Fruit fly (Drosophila melanogaster): ENCODE measurements around the gene ftz.
A peak's percentile ranks its signal among the peaks of the same experiment; 100 is the strongest.

ftz gene

DNA sequence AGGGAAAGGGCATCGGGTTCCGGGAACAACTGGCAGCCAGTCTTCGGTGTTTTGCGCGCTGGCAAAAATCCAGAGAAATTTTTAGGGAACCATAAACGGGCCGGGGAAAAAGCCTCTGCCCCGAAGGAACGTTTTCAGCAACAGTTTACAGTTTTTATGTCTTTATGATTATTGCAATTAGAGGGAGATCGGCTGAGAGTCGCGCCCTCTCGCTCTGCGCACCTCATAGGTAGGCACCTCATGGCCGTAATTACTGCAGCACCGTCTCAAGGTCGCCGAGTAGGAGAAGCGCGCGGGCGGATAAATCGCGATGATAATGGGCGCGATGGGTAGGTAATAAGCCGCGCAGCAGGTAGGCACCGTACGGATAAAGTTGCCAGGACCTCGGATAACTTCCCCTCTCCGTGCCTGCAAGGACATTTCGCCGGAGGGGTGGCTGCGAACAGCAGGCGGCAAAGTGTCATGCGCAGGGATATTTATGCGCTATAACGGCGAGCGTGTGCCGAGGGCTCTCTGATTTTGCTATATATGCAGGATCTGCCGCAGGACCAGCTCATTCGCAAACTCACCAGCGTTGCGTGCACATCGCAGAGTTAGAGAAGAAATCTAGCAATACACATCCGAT is at the start of gene ftz:
TSS of gene ftz (plus strand) at position 556 of the 625 bp plus-strand sequence.
- TF ChIP-seq CG8478 (optimal IDR thresholded peaks at IDR 0.05) (no peak), CTCF (optimal IDR thresholded peaks at IDR 0.05) (no peak)

DNA sequence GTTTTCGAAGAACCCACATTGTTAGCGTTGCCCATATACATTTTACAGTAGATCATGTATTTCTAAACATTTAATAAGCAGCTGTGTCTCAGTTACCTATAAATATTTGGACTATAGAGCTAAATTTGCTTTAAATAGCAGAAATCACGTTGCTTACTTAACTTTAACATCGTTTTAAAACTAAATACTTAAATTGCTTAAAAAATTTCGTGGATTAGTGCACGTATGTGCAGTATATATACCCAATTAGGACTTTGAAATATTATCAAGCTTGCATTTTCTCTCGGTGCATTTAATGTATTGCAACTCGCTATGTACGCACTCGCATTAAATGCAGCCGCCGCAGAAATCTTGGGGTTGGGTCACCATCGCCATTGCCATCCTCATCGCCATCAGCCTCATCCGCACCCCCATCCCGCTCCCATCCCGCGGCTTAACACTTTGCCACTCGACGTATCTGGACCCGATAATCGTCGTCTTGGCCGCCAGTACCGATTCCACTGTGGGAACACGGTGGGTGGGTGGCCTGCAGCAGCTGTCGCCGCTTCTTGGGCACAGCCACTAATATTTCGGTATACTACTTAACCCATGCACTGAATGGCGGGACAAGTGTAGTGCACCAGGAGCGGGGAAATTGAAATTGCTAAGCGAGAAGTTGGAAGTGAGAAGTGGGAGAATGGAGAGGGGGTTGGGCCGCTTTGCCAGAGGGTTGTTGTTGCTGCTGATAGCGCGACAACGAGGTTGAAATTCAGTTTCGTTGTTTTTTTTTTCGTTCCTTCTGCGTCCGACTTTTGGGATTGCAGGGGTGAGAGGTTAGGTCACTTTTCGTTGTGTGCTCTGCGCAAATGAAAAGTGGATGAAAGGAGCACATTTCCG is 49.0 kb upstream of the ftz start:
- TF ChIP-seq CTCF (optimal IDR thresholded peaks at IDR 0.05) (no peak), CG8478 (optimal IDR thresholded peaks at IDR 0.05) (no peak)

DNA sequence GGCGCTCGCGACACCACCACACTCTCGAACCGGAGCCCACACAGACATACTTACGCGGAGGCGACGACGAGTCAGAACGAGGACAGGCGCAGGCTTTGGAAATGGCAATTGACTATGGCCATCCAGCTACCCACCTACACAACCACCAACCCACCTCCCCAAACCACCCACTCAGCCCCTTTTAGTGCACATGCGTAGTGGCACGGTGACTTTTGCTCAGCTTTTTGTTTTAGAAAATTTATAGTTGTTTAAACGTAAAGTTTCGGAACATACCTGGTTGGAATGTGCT is 48.4 kb upstream of the ftz start:
- TF ChIP-seq CTCF (optimal IDR thresholded peaks at IDR 0.05) (no peak), CG8478 (optimal IDR thresholded peaks at IDR 0.05) (no peak)

DNA sequence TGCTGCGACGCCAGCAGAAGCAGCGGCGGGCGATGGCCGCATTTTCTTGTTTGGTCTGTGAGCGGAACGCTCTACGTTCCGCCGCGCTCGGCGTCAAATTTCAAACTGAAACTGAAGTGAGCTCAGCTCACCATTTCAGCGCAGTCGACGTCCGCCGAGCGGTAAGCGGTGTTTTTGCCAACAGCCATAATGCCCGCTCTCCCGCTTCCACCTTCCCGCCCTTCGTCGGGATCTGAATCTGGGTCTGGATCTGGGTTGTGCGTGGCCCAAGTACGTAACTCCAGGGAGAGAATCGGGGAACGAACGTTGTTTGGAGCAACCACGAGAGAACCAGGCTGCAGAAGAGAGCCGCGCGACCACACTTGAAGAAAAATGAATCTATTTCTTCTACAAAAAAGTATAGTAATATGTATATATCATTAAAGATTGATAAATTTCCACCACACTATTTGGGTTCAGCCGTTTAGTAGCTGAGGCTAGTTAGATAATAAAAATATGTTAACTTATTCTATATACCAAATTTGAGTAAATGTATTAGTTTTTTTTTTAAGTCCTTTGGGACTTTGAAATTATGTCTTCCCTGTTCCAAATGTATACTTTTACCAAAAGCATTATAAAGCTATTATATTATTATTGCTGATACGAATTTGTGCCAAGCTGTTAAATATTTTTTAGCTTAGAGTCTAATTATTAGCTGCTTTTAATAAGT is 47.7 kb upstream of the ftz start:
- TF ChIP-seq CG8478 (optimal IDR thresholded peaks at IDR 0.05), result no peak
- no peak for TF ChIP-seq CTCF (optimal IDR thresholded peaks at IDR 0.05)

- TF ChIP-seq CG8478 (optimal IDR thresholded peaks at IDR 0.05), result no peak
- no peak for TF ChIP-seq CTCF (optimal IDR thresholded peaks at IDR 0.05)
Observed at dm6 chr3R:6817200-6817599, 46.9 kb upstream of the ftz start.

DNA sequence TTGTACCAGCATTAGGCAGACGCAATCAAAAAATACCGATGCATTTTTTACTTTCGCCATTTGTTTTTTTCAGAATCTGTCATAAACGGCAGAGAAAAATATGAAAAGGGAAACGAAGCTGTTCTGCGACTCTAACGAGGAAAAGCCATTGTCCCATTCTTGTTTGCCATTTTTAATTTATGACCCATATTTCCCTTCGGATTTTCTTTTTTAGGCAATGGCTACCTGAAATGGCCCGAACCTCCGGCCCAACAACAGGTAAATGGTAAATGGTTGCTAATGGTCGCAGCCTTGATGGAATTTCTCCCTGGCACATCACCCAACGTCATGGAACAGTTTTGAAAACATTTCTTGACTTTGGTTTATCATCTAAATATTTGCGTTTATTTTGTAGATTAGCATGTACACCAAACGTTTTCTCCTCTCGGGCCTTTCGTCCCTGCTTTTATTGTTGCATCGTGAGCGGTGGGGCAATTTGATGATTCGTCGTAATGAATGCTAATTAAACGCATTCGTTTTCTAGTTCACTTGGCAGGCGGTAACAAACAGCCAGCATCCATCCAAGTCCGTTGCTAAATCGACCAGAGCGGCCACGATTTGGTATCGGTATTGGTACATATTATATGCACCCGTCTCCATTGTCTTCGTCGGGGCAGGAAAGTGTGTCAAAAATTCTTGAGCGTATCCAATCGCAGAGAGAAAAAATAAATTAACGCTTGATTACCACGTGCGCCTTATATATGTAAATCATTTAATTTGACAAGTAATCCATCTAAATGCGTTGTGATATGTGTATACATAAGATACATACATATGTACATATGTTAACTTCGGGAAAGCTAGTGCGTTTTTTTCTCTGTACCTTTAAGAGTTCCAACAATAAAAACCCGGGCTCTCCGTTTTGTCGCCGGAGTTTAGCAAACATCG is 45.9 kb upstream of the ftz start:
- no peak for TF ChIP-seq CG8478 (optimal IDR thresholded peaks at IDR 0.05)

DNA sequence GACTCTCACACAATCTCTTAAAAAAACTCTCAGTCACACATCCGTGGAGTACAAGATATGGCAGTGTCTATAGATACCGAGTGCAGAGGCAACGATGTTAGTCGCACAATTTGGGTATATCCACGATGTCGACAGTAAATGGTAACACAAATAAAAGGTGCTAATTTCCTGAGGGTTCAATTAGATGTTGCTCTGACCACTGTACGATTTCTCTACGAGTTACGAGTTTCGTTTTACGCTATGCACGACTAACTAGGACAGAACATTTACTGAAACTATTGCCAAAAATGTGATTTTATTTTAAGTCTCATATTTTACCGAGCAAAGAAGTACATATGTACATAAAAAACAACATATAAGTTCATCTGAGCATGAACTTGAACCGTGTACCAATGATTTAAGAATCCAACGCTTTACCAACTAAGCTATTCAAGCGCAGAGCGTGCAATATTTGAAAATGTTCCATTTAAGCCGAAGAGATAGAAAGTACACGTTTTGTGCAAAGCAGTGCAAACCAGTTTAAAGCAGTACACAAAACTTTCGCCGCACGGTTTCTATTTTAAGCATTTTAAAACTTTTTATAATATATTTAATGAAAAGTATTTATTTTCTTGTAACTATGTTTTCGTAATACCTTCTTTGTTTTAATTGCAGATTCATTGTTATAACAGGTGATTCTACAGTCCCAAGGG is 45.1 kb upstream of the ftz start:
- TF ChIP-seq CG8478 (optimal IDR thresholded peaks at IDR 0.05), result no peak
- TF ChIP-seq CTCF (optimal IDR thresholded peaks at IDR 0.05), result no peak

DNA sequence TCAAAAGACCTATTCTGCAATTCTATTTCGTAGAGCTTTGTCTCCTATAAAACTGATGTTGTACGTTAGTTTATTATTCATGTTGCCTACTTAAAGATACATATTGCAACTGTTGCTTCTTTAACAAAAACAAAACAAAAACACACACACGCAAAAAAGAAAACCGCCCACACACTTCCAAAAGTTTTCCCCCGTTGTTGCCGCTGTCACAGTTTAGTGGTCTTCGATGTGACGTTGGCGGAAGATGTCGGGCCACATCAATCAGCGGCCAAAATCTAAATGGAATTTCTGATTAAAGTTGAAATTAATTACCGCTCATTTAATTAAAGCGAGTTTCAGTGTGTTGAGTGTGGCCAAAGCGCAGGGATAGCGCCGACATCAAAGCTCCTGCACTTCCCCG is 37.3 kb upstream of the ftz start:
- no peak for TF ChIP-seq CTCF (optimal IDR thresholded peaks at IDR 0.05)
- TF ChIP-seq CG8478 (optimal IDR thresholded peaks at IDR 0.05), result no peak

- TF ChIP-seq CG8478 (optimal IDR thresholded peaks at IDR 0.05) (no peak), CTCF (optimal IDR thresholded peaks at IDR 0.05) (no peak)
Observed at dm6 chr3R:6828272-6828671, 35.9 kb upstream of the ftz start.

DNA sequence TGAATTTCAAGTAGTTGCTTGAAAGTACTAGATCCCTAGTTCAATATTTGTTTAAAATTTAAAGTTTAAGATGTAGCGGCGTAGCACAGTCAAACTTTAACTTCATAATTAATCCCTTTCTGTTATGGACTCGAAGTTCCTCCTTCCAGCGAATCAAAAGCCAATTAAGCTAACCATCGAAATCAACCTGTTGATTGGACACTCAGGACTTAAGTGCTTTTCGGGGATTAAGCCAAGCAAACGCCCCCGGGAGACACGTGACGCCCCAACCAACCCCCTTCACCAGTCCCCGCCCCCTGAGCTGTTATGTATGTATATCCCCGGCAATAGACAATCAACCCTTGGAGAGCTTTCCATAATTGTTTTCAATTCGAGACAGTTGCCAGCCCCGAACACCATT is 32.4 kb upstream of the ftz start:
- TF ChIP-seq CG8478 (optimal IDR thresholded peaks at IDR 0.05) (no peak), CTCF (optimal IDR thresholded peaks at IDR 0.05) (no peak)

DNA sequence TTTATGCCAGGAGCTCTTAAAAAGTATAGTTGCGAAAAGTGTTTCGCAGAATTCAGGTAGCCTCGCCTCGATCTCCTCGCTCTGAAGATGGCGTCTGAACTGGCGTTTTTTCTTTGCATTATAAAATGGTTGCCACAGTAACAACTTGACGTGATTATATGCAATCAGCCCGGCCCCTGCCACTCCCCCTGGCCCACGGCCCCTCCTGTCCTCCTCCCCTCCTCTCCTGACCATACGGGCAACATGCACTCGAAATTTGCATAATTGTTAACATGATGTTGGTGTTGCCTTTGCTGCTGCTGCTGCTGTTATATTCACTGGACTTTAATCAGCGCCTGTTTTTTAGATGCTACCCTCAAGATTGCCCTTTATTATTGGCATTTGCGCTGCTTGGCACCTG is 25.5 kb upstream of the ftz start:
- TF ChIP-seq CG8478 (optimal IDR thresholded peaks at IDR 0.05) (no peak), CTCF (optimal IDR thresholded peaks at IDR 0.05) (no peak)

DNA sequence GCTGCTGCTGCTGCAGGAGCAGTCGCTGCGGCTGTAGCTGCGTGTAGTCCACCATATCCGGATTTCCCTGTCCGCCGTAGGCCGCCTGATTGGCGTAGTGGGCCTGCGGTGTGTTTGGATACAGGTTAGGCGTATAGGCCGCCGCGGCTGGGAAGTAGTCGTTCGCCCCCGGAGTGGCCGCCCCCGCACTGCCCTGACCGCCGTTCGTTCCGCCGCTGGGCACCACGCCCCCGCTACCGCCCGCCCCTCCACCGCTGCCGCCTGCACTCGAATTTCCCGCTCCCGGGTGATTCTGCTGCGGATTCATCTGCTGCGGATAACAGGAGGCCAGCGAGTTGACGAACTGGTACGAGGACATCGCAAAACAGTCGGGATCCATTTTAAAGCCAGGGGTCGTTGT is 22.3 kb upstream of the ftz start:
- TF ChIP-seq CTCF (optimal IDR thresholded peaks at IDR 0.05) (no peak), CG8478 (optimal IDR thresholded peaks at IDR 0.05) (no peak)

dm6 chr3R:6845477-6846196 is 18.5 kb upstream of the ftz start:
- TF ChIP-seq CTCF (optimal IDR thresholded peaks at IDR 0.05) (no peak), CG8478 (optimal IDR thresholded peaks at IDR 0.05) (no peak)

dm6 chr3R:6848595-6848994 is 15.5 kb upstream of the ftz start:
- TF ChIP-seq CG8478 (optimal IDR thresholded peaks at IDR 0.05) (no peak), CTCF (optimal IDR thresholded peaks at IDR 0.05) (peak in 1 of 2 experiments; percentile 45)
